Fruit fly (Drosophila melanogaster): ENCODE results near the gene bves.

bves gene

DNA sequence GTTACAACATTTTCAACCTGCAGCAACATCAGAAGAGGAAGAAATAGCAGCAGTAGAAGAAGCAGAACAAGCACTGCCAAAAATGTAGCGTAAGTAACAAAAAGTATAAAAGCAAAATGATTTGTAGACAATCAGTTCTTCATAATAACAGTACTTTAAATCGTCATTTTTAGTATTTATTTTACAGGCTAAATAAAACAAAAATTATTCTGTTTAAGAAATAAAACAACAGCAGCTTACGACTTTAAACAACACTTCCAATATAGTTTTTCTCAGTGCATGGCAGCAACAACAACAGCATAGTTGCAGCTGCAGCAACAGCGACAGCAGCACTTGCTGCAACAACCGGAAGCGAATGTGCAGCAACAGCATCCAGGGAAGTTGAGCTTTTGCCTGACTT lies 43.2 kb upstream of the bves start (continued):
- TF ChIP-seq vri (GFP tag; optimal IDR thresholded peaks at IDR 0.05) (no peak), CG16779 (tag; optimal IDR thresholded peaks at IDR 0.05) (no peak), CG6163 (GFP tag; IDR thresholded peaks at IDR 0.05) (0 out of 3 replicates have a peak, but pooled peaks have one; percentile 27), Sox15 (GFP tag; optimal IDR thresholded peaks at IDR 0.05) (no peak), spab (GFP tag; optimal IDR thresholded peaks at IDR 0.05) (no peak), CG10669 (GFP tag; optimal IDR thresholded peaks at IDR 0.05) (peak; percentile 49), Blimp-1 (GFP tag; optimal IDR thresholded peaks at IDR 0.05) (no peak), CG11762 (GFP tag; optimal IDR thresholded peaks at IDR 0.05; ENCODE audit: insufficient read depth) (no peak), Ets21C (GFP tag; optimal IDR thresholded peaks at IDR 0.05) (no peak), CG4318 (GFP tag; optimal IDR thresholded peaks at IDR 0.05) (peak; percentile 19), Eip93F (GFP tag; optimal IDR thresholded peaks at IDR 0.05) (no peak), Met (GFP tag; optimal IDR thresholded peaks at IDR 0.05) (no peak)

DNA sequence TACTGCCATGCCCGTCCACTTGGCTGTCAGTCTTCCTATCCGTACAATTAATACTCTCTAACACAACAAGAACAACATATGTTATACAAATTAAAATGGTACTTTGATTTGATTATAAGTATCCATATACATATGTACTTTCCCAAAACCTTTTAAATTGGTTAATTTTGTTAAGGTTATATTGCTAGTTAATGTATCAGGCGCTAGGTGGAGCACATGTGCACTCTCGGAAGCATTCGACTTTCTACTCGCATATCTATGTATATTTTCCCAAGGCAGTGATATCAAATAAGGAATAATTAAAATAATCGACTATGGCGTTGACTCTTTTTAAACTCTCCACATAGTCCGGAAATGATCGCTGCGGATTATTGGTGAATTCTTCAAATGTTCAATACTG lies 36.2 kb upstream of the bves start:
- TF ChIP-seq esn (GFP tag; optimal IDR thresholded peaks at IDR 0.05), result no peak
- TF ChIP-seq CG6163 (GFP tag; IDR thresholded peaks at IDR 0.05), result no peak
- TF ChIP-seq eg (GFP tag; IDR thresholded peaks at IDR 0.05), result no peak
- TF ChIP-seq Ets96B (tag; optimal IDR thresholded peaks at IDR 0.05), result no peak
- TF ChIP-seq Lpt (GFP tag; optimal IDR thresholded peaks at IDR 0.05), result no peak
- no peak for TF ChIP-seq CG10631 (GFP tag; optimal IDR thresholded peaks at IDR 0.05)
- TF ChIP-seq CG32006 (GFP tag; optimal IDR thresholded peaks at IDR 0.05), result no peak
- no peak for TF ChIP-seq ss (GFP tag; optimal IDR thresholded peaks at IDR 0.05)
- TF ChIP-seq achi (GFP tag; optimal IDR thresholded peaks at IDR 0.05), result no peak
- no peak for TF ChIP-seq CG8632 (GFP tag; optimal IDR thresholded peaks at IDR 0.05)
- no peak for TF ChIP-seq Smox (GFP tag; optimal IDR thresholded peaks at IDR 0.05)
- no peak for TF ChIP-seq salr (GFP tag; optimal IDR thresholded peaks at IDR 0.05)

DNA sequence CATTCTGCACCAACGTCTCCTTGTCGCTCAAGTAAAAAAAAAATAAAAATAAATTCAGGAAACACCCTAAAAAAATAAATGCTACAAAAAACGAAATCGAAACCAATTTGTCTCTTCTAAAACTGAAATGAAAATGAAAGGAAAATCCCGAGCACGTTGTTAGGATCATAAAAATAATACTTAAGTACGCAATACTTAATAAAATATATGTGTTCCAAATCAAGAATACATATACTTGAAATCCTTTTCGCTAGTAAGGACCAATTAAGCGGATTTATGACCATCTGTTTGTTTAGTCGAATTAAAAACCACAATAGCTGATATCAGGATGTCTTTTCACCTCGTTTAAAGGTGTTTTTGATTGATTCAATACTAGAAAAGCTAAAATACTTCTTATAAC lies 28.0 kb upstream of the bves start, which contains the start of gene r-cup:
Gene r-cup, minus strand, starts transcription at position 101 of the 400 bp plus-strand sequence.
- no peak for TF ChIP-seq pdm3 (GFP tag; optimal IDR thresholded peaks at IDR 0.05)
- no peak for TF ChIP-seq fkh (GFP tag; optimal IDR thresholded peaks at IDR 0.05)
- no peak for TF ChIP-seq CG11902 (GFP tag; optimal IDR thresholded peaks at IDR 0.05)
- no peak for TF ChIP-seq Sox14 (GFP tag; optimal IDR thresholded peaks at IDR 0.05)
- TF ChIP-seq Ets96B (tag; optimal IDR thresholded peaks at IDR 0.05), result no peak
- TF ChIP-seq vri (GFP tag; optimal IDR thresholded peaks at IDR 0.05), result no peak
- TF ChIP-seq CG1621 (tag; optimal IDR thresholded peaks at IDR 0.05), result no peak
- TF ChIP-seq CG6792 (GFP tag; optimal IDR thresholded peaks at IDR 0.05), result no peak
- TF ChIP-seq CG8319 (GFP tag; optimal IDR thresholded peaks at IDR 0.05), result no peak
- no peak for TF ChIP-seq fd59A (GFP tag; optimal IDR thresholded peaks at IDR 0.05)
- no peak for TF ChIP-seq OdsH (GFP tag; optimal IDR thresholded peaks at IDR 0.05)
- TF ChIP-seq CG6163 (GFP tag; IDR thresholded peaks at IDR 0.05), result no peak

DNA sequence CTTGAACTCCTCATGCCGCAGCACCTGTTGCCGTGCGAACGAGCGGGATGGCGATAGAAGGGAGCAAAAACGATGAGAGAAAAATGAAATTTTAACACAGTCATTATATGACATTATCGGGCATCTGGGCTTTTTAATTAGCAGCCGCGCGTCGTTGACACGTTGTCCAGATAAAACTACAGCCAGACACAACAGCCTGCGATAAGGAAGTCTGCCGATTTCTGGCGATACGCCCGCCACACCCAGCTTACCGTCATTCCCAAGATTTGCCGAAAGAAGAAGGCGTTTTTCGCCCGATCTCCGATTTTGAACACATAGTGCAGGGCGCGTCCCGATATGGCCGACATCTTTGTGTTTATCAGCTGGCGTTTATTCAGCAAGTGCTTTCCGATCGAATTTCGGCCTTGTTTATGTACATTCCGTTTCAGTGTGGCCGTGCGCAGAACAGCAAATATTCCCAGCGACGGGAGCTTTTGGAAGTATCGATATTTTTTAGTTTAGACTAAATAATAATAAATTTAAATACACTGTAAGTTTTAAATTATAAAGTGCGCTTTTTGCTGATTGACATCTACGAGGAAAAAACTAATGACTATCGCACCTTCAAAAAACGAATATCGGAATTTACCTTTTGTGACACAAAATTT lies 25.7 kb upstream of the bves start, which contains the start of gene CG1532:
Gene CG1532, minus strand, starts transcription at position 433 of the 647 bp plus-strand sequence.
- TF ChIP-seq CG16779 (tag; optimal IDR thresholded peaks at IDR 0.05) (no peak), ss (GFP tag; optimal IDR thresholded peaks at IDR 0.05) (peak in 1 of 2 experiments; percentile 1), fd59A (GFP tag; optimal IDR thresholded peaks at IDR 0.05) (no peak), Met (GFP tag; optimal IDR thresholded peaks at IDR 0.05) (peak; percentile 25), Eip78C (GFP tag) (peak; percentile 83), CG10669 (GFP tag; optimal IDR thresholded peaks at IDR 0.05) (peak; percentile 20), dac (GFP tag; optimal IDR thresholded peaks at IDR 0.05) (no peak), Eip93F (GFP tag; optimal IDR thresholded peaks at IDR 0.05) (no peak), fkh (GFP tag; optimal IDR thresholded peaks at IDR 0.05) (no peak), CG6808 (GFP tag; optimal IDR thresholded peaks at IDR 0.05) (no peak), OdsH (GFP tag; optimal IDR thresholded peaks at IDR 0.05) (no peak), CG8119 (GFP tag; IDR thresholded peaks at IDR 0.05) (no peak), CG11902 (GFP tag; optimal IDR thresholded peaks at IDR 0.05) (no peak), eg (GFP tag; IDR thresholded peaks at IDR 0.05) (peak; percentile 25; the same call in 1 of the 3 replicates), CG8632 (GFP tag; optimal IDR thresholded peaks at IDR 0.05) (no peak), CG3919 (GFP tag; optimal IDR thresholded peaks at IDR 0.05) (peak; percentile 29), CG7368 (GFP tag; optimal IDR thresholded peaks at IDR 0.05) (peak; percentile 13), esn (GFP tag; optimal IDR thresholded peaks at IDR 0.05) (no peak), Lpt (GFP tag; optimal IDR thresholded peaks at IDR 0.05) (no peak), Hr38 (GFP tag; optimal IDR thresholded peaks at IDR 0.05) (no peak), Sox14 (GFP tag; optimal IDR thresholded peaks at IDR 0.05) (no peak), CG32006 (GFP tag; optimal IDR thresholded peaks at IDR 0.05) (no peak), CG4318 (GFP tag; optimal IDR thresholded peaks at IDR 0.05) (no peak), Ets96B (tag; optimal IDR thresholded peaks at IDR 0.05) (no peak), CG15336 (GFP tag; IDR thresholded peaks at IDR 0.05) (no peak), CG6854 (GFP tag; optimal IDR thresholded peaks at IDR 0.05) (peak; percentile 56)

All from whole organism, prepupa.